Worm (Caenorhabditis elegans): ENCODE data around the gene dre-1.

- TF ChIP-seq ztf-11 (tag; optimal IDR thresholded peaks at IDR 0.05) (no peak), fkh-10 (GFP tag; optimal IDR thresholded peaks at IDR 0.05) (no peak), nfya-1 (tag; optimal IDR thresholded peaks at IDR 0.05; ENCODE audit: insufficient read depth) (no peak)
These were observed 52.5 kb downstream of the dre-1 start, which contains the start of gene cpt-6 for ce11 chrV:6493821-6494220.
